Worm (Caenorhabditis elegans) whole organism, L4/young adult: ENCODE data around the gene ser-7.

ENCODE experiments used
- dao-5 ChIP-seq: sonication (generic microtip); optimal IDR thresholded peaks from 2 replicates; lab custom pipeline; 2016; ENCODE audit warnings: missing genotype, missing genetic modification characterization, moderate library complexity, missing compliant biosample characterization
- him-1 ChIP-seq: sonication (generic microtip); optimal IDR thresholded peaks from 2 replicates; lab custom pipeline; 2016; ENCODE audit warnings: missing genotype, missing genetic modification reagents, missing genetic modification characterization, missing compliant biosample characterization

- TF ChIP-seq him-1 (tag; lab: Kevin White, UChicago), result no peak
- TF ChIP-seq dao-5 (tag; lab: Kevin White, UChicago), result no peak
Measured at ce11 chrX:2626153-2626552, 47.2 kb upstream of the ser-7 start.
